Worm (Caenorhabditis elegans) whole organism, L4 larva: ENCODE results near the gene mop-25.2.
A peak's percentile ranks its signal among the peaks of the same experiment; 100 is the strongest.

Source experiments
- D1046.2 ChIP-seq: fragments of 200-800 bp; sonication (Bioruptor generic); IDR thresholded peaks from 2 replicates; pipeline ENCODE4 v1.3.6; 2022; ENCODE audit warnings: missing genetic modification characterization, missing compliant biosample characterization
- F10B5.3 ChIP-seq: sonication (generic microtip); optimal IDR thresholded peaks from 2 replicates; lab custom pipeline; 2016; ENCODE audit warnings: mild to moderate bottlenecking, missing genetic modification characterization, missing compliant biosample characterization
- F44E2.7 ChIP-seq: fragments of 200-800 bp; sonication (Bioruptor generic); IDR thresholded peaks from 2 replicates; pipeline ENCODE4 v2.1.2; 2022; ENCODE audit warnings: missing genetic modification characterization, missing compliant biosample characterization
- R02D3.7 ChIP-seq: fragments of 150-350 bp; sonication (generic microtip); optimal IDR thresholded peaks from 3 replicates; lab custom pipeline; 2014; ENCODE audit warnings: missing biosample characterization, missing genetic modification characterization
- T26A8.4 ChIP-seq: fragments of 200-800 bp; sonication (Bioruptor generic); IDR thresholded peaks from 2 replicates; pipeline ENCODE4 v1.3.6; 2022; ENCODE audit warnings: missing genetic modification characterization, missing compliant biosample characterization
- Y105C5A.15 ChIP-seq: fragments of 200-800 bp; sonication (Bioruptor generic); IDR thresholded peaks from 2 replicates; pipeline ENCODE4 v1.3.6; 2022; ENCODE audit warnings: missing genetic modification characterization, missing compliant biosample characterization
- Y48G9A.11 ChIP-seq: fragments of 200-800 bp; sonication (Bioruptor generic); IDR thresholded peaks from 2 replicates; pipeline ENCODE4 v1.3.6; 2022; ENCODE audit warnings: missing genetic modification reagents, missing genetic modification characterization, missing compliant biosample characterization
- Y75B8A.6 ChIP-seq: fragments of 200-800 bp; sonication (Bioruptor generic); IDR thresholded peaks from 2 replicates; pipeline ENCODE4 v1.3.6; 2022; ENCODE audit warnings: missing genetic modification reagents, missing genetic modification characterization, missing compliant biosample characterization
- ZK337.2 ChIP-seq: fragments of 200-800 bp; sonication (Bioruptor generic); IDR thresholded peaks from 2 replicates; pipeline ENCODE4 v1.3.6; 2022; ENCODE audit warnings: missing genetic modification reagents, missing genetic modification characterization, missing compliant biosample characterization
- ZK546.5 ChIP-seq, 2 experiments: sonication (generic microtip); optimal IDR thresholded peaks; 2 replicates each; lab custom pipeline; 2017; ENCODE audit warnings: missing biosample characterization in 2 of 2, missing genetic modification characterization in 2 of 2
- aha-1 ChIP-seq: fragments of 150-350 bp; peaks from one replicate; lab custom pipeline; 2014; ENCODE audit warnings: missing biosample characterization, missing genetic modification characterization
- arid-1 ChIP-seq: fragments of 200-800 bp; sonication (Bioruptor generic); conservative IDR thresholded peaks from 2 replicates; pipeline ENCODE4 v1.3.6; 2022; ENCODE audit warnings: missing genetic modification reagents, missing genetic modification characterization, missing compliant biosample characterization
- attf-4 ChIP-seq: sonication (generic microtip); optimal IDR thresholded peaks from 3 replicates; lab custom pipeline; 2017; ENCODE audit warnings: missing biosample characterization, missing genetic modification characterization
- ceh-32 ChIP-seq: sonication (generic microtip); optimal IDR thresholded peaks from 2 replicates; lab custom pipeline; 2016; ENCODE audit warnings: mild to moderate bottlenecking, missing genetic modification characterization, missing compliant biosample characterization; ENCODE audit not compliant: poor library complexity
- ceh-62 ChIP-seq: sonication (generic microtip); optimal IDR thresholded peaks from 2 replicates; lab custom pipeline; 2017; ENCODE audit warnings: missing biosample characterization, missing genetic modification characterization
- ceh-82 ChIP-seq: sonication (generic microtip); optimal IDR thresholded peaks from 2 replicates; lab custom pipeline; 2017; ENCODE audit warnings: missing biosample characterization, missing genetic modification characterization
- cey-2 ChIP-seq: sonication (generic microtip); optimal IDR thresholded peaks from 3 replicates; lab custom pipeline; 2017; ENCODE audit warnings: missing genetic modification characterization, mild to moderate bottlenecking, missing compliant biosample characterization, antibody characterized with exemption, borderline replicate concordance; ENCODE audit not compliant: insufficient read depth
- ctbp-1 ChIP-seq: fragments of 200-800 bp; sonication (Bioruptor generic); IDR thresholded peaks from 2 replicates; pipeline ENCODE4 v1.3.6; 2022; ENCODE audit warnings: missing genetic modification reagents, missing genetic modification characterization, missing compliant biosample characterization
- daf-12 ChIP-seq: fragments of 150-350 bp; optimal IDR thresholded peaks from 2 replicates; lab custom pipeline; 2014; ENCODE audit warnings: missing biosample characterization, missing genetic modification reagents, missing genetic modification characterization
- daf-16 ChIP-seq, 3 experiments: sonication (generic microtip); optimal IDR thresholded peaks; 2 replicates each; lab custom pipeline; 2016 to 2017; ENCODE audit warnings: missing genetic modification characterization in 3 of 3, missing genetic modification reagents in 3 of 3, mild to moderate bottlenecking in 2 of 3, missing compliant biosample characterization in 2 of 3, missing biosample characterization in 1 of 3, moderate library complexity in 1 of 3
- dmd-6 ChIP-seq: fragments of 200-800 bp; sonication (Bioruptor generic); IDR thresholded peaks from 2 replicates; pipeline ENCODE4 v1.3.6; 2022; ENCODE audit warnings: missing genetic modification reagents, missing genetic modification characterization, missing compliant biosample characterization
- dmd-9 ChIP-seq: fragments of 200-800 bp; sonication (Bioruptor generic); IDR thresholded peaks from 2 replicates; pipeline ENCODE4 v1.3.6; 2022; ENCODE audit warnings: missing genetic modification reagents, missing genetic modification characterization, missing compliant biosample characterization
- egl-43 ChIP-seq: fragments of 200-800 bp; sonication (Bioruptor generic); IDR thresholded peaks from 2 replicates; pipeline ENCODE4 v1.3.6; 2022; ENCODE audit warnings: missing genetic modification reagents, missing genetic modification characterization, missing compliant biosample characterization
- hlh-30 ChIP-seq: sonication (generic microtip); optimal IDR thresholded peaks from 2 replicates; lab custom pipeline; 2017; ENCODE audit warnings: antibody characterized with exemption, mild to moderate bottlenecking, missing genetic modification characterization, missing compliant biosample characterization; ENCODE audit not compliant: insufficient read depth
- lin-1 ChIP-seq: fragments of 200-800 bp; sonication (Bioruptor generic); IDR thresholded peaks from 2 replicates; pipeline ENCODE4 v1.3.6; 2022; ENCODE audit warnings: missing genetic modification reagents, missing genetic modification characterization, missing compliant biosample characterization
- lin-13 ChIP-seq: fragments of 150-350 bp; optimal IDR thresholded peaks from 2 replicates; lab custom pipeline; 2014; ENCODE audit warnings: missing biosample characterization, missing genetic modification reagents, missing genetic modification characterization
- lin-15B ChIP-seq: fragments of 150-350 bp; sonication (generic microtip); optimal IDR thresholded peaks from 3 replicates; lab custom pipeline; 2014; ENCODE audit warnings: missing biosample characterization, missing genetic modification characterization
- lin-29 ChIP-seq: fragments of 200-800 bp; sonication (Bioruptor generic); IDR thresholded peaks from 2 replicates; pipeline ENCODE4 v1.3.6; 2022; ENCODE audit warnings: missing genetic modification reagents, missing genetic modification characterization, missing compliant biosample characterization
- lin-39 ChIP-seq: fragments of 150-350 bp; optimal IDR thresholded peaks from 2 replicates; lab custom pipeline; 2014; ENCODE audit warnings: missing biosample characterization, missing genetic modification reagents, missing genetic modification characterization
- madf-9 ChIP-seq: fragments of 200-800 bp; sonication (Bioruptor generic); conservative IDR thresholded peaks from 2 replicates; pipeline ENCODE4 v1.3.6; 2022; ENCODE audit warnings: missing genetic modification reagents, missing genetic modification characterization, missing compliant biosample characterization
- mxl-3 ChIP-seq: fragments of 200-800 bp; sonication (Bioruptor generic); optimal IDR thresholded peaks from 2 replicates; lab custom pipeline; 2018; ENCODE audit warnings: mild to moderate bottlenecking, missing genetic modification characterization, missing compliant biosample characterization
- nhr-10 ChIP-seq: fragments of 150-350 bp; optimal IDR thresholded peaks from 2 replicates; lab custom pipeline; 2014; ENCODE audit warnings: missing biosample characterization, missing genetic modification characterization
- nhr-102 ChIP-seq: sonication (generic microtip); optimal IDR thresholded peaks from 2 replicates; lab custom pipeline; 2016; ENCODE audit warnings: mild to moderate bottlenecking, missing genetic modification characterization, moderate library complexity, missing compliant biosample characterization
- nhr-11 ChIP-seq: fragments of 150-350 bp; optimal IDR thresholded peaks from 2 replicates; lab custom pipeline; 2014; ENCODE audit warnings: missing biosample characterization, missing genetic modification characterization
- nhr-111 ChIP-seq: fragments of 200-800 bp; sonication (Bioruptor generic); optimal IDR thresholded peaks from 2 replicates; lab custom pipeline; 2018; ENCODE audit warnings: mild to moderate bottlenecking, missing genetic modification characterization, missing compliant biosample characterization
- nhr-28 ChIP-seq: fragments of 150-350 bp; optimal IDR thresholded peaks from 2 replicates; lab custom pipeline; 2014; ENCODE audit warnings: missing biosample characterization, missing genetic modification characterization
- nhr-48 ChIP-seq: sonication (generic microtip); optimal IDR thresholded peaks from 2 replicates; lab custom pipeline; 2016; ENCODE audit warnings: mild to moderate bottlenecking, missing genetic modification characterization, missing compliant biosample characterization
- pha-4 ChIP-seq, 2 experiments: fragments of 150-350 bp in 1 of 2; fragments of 200-800 bp in 1 of 2; sonication (Bioruptor generic) in 1 of 2; IDR thresholded peaks in 1 of 2; optimal IDR thresholded peaks in 1 of 2; 2 replicates each; pipeline versions ENCODE4 v1.3.6 to Lab custom; 2014 to 2022; ENCODE audit warnings: missing genetic modification characterization in 2 of 2, missing genetic modification reagents in 2 of 2, missing biosample characterization in 1 of 2, missing compliant biosample characterization in 1 of 2
- php-3 ChIP-seq: fragments of 200-800 bp; sonication (Bioruptor generic); IDR thresholded peaks from 2 replicates; pipeline ENCODE4 v1.3.6; 2022; ENCODE audit warnings: missing genetic modification reagents, missing genetic modification characterization, missing compliant biosample characterization
- pqm-1 ChIP-seq: sonication (generic microtip); optimal IDR thresholded peaks from 2 replicates; lab custom pipeline; 2017; ENCODE audit warnings: missing biosample characterization, missing genetic modification characterization
- set-16 ChIP-seq: fragments of 200-800 bp; sonication (Bioruptor generic); IDR thresholded peaks from 2 replicates; pipeline ENCODE4 v1.3.6; 2022; ENCODE audit warnings: missing genetic modification reagents, missing genetic modification characterization, missing compliant biosample characterization
- spr-3 ChIP-seq: fragments of 200-800 bp; sonication (Bioruptor generic); optimal IDR thresholded peaks from 2 replicates; lab custom pipeline; 2018; ENCODE audit warnings: mild to moderate bottlenecking, missing genetic modification characterization, missing compliant biosample characterization
- tag-97 ChIP-seq: fragments of 200-800 bp; sonication (Bioruptor generic); IDR thresholded peaks from 2 replicates; pipeline ENCODE4 v1.3.6; 2022; ENCODE audit warnings: missing genetic modification characterization, missing compliant biosample characterization
- unc-130 ChIP-seq: sonication (generic microtip); optimal IDR thresholded peaks from 2 replicates; lab custom pipeline; 2016; ENCODE audit warnings: missing genetic modification reagents, missing genetic modification characterization, missing compliant biosample characterization
- zag-1 ChIP-seq: fragments of 150-350 bp; optimal IDR thresholded peaks from 2 replicates; lab custom pipeline; 2014; ENCODE audit warnings: missing biosample characterization, missing genetic modification characterization
- zfp-3 ChIP-seq: fragments of 200-800 bp; sonication (Bioruptor generic); conservative IDR thresholded peaks from 2 replicates; pipeline ENCODE4 v1.3.6; 2022; ENCODE audit warnings: missing genetic modification reagents, missing genetic modification characterization, missing compliant biosample characterization
- zip-2 ChIP-seq: fragments of 150-350 bp; optimal IDR thresholded peaks from 2 replicates; lab custom pipeline; 2014; ENCODE audit warnings: missing biosample characterization, missing genetic modification characterization
- ztf-11 ChIP-seq: fragments of 150-350 bp; optimal IDR thresholded peaks from 2 replicates; lab custom pipeline; 2014; ENCODE audit warnings: missing biosample characterization, missing genetic modification characterization

mop-25.2 gene

DNA sequence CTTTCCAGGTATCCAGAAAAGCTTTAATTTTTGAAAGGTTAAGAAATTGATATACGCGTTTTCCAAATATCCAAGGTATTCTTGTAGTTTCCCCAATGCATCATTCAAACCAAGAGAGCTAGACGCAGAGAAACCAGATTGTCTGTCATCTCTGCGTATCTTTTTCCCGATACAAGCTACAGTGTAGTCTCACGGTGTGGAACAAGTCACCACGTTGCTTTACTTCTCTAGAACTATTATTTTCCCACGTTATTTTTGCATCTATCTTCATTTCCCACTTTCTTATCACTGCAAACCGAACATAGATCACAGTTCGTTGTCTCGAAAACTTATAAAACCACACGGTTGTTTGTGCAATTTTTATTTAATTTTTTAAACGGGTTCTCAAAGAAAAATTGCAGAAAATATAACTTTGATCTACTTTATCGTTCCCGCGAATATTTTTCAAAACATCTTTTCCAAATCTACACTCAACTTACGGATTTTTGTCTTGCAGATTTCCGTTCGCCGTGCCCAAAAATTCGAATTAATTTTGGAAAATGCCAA lies 47.2 kb downstream of the mop-25.2 start, which contains the start of gene gstk-1 (continued):
- TF ChIP-seq ZK546.5 (tag; optimal IDR thresholded peaks at IDR 0.05; lab: Kevin White, UChicago) = no peak
- no peak for TF ChIP-seq D1046.2 (GFP tag; lab: Robert Waterston, UW)
- TF ChIP-seq lin-15B (tag; lab: Kevin White, UChicago) = no peak
- no peak for TF ChIP-seq ztf-11
- TF ChIP-seq Y48G9A.11 (GFP tag; lab: Robert Waterston, UW) = no peak
- no peak for TF ChIP-seq ceh-62 (tag; lab: Kevin White, UChicago)
- TF ChIP-seq nhr-10 (tag; lab: Kevin White, UChicago) = no peak
- no peak for TF ChIP-seq ZK337.2 (GFP tag; lab: Robert Waterston, UW)
- TF ChIP-seq daf-16 (GFP tag; optimal IDR thresholded peaks at IDR 0.05; lab: Kevin White, UChicago) = no peak
- TF ChIP-seq daf-16 (tag; optimal IDR thresholded peaks at IDR 0.05; lab: Kevin White, UChicago) = peak; percentile 65
- TF ChIP-seq nhr-111 (GFP tag; lab: Kevin White, UChicago) = no peak
- TF ChIP-seq Y75B8A.6 (GFP tag; lab: Robert Waterston, UW) = no peak
- no peak for TF ChIP-seq zip-2 (tag; lab: Kevin White, UChicago)
- TF ChIP-seq ceh-32 (tag; lab: Kevin White, UChicago) = no peak
- no peak for TF ChIP-seq dmd-9 (GFP tag; lab: Robert Waterston, UW)
- no peak for TF ChIP-seq arid-1 (GFP tag; lab: Robert Waterston, UW)
- TF ChIP-seq ctbp-1 (GFP tag; lab: Robert Waterston, UW) = no peak
- no peak for TF ChIP-seq Y105C5A.15
- no peak for TF ChIP-seq lin-1
- no peak for TF ChIP-seq lin-29 (GFP tag; lab: Robert Waterston, UW)
- no peak for TF ChIP-seq daf-12
- TF ChIP-seq, all 104 proteins: peak for 18

DNA sequence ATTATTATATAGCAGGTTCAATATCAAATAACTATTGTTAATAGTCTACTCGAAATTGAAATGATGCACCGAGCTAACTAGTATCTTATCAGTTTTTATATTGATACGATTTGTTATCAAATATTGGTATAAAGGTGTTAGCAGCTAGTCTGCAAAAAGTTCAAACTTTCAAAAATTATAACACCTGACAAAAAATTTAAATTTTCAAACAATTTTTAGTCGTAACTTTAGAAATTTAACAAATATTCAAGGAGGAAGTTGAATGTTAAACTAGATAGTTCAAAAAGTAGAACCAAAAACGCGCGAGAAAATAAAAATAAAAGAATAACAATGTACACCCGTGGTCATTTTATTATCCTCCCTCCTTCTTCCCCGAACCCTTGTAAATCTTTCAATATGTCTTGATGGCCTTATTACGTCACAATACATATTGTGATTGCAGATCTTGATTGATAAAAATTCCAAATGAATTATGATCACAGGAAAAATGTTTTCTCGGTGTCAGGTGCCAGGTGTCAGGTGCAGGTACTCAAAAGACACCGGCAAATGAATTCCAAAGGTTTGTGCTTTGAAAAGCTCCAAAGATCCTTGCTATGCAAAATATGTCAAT lies 47.9 kb downstream of the mop-25.2 start, which contains the start of gene ZK1307.1:
ZK1307.1 (minus strand) TSS at position 51 of the 610 bp plus-strand sequence.
- TF ChIP-seq spr-3 (GFP tag; lab: Kevin White, UChicago) = no peak
- no peak for TF ChIP-seq nhr-102
- TF ChIP-seq lin-13 = no peak
- no peak for TF ChIP-seq madf-9 (GFP tag; lab: Robert Waterston, UW)
- no peak for TF ChIP-seq zfp-3
- TF ChIP-seq Y48G9A.11 (GFP tag; lab: Robert Waterston, UW) = no peak
- TF ChIP-seq nhr-48 = no peak
- TF ChIP-seq zag-1 (tag; lab: Kevin White, UChicago) = no peak
- peak; percentile 47 for TF ChIP-seq pqm-1 (tag; lab: Kevin White, UChicago)
- TF ChIP-seq dmd-6 = no peak
- TF ChIP-seq attf-4 (tag; lab: Kevin White, UChicago) = no peak
- TF ChIP-seq T26A8.4 (GFP tag; lab: Robert Waterston, UW) = no peak
- TF ChIP-seq unc-130 (GFP tag; lab: Kevin White, UChicago) = no peak
- TF ChIP-seq tag-97 (GFP tag; lab: Robert Waterston, UW) = no peak
- no peak for TF ChIP-seq ZK337.2 (GFP tag; lab: Robert Waterston, UW)
- TF ChIP-seq nhr-11 (tag; lab: Kevin White, UChicago) = no peak
- TF ChIP-seq pha-4 (GFP tag; IDR thresholded peaks at IDR 0.05; lab: Robert Waterston, UW) = no peak
- TF ChIP-seq pha-4 (tag; optimal IDR thresholded peaks at IDR 0.05; lab: Kevin White, UChicago) = no peak
- no peak for TF ChIP-seq ceh-82 (tag; lab: Kevin White, UChicago)
- TF ChIP-seq aha-1 = no peak
- TF ChIP-seq cey-2 (tag; lab: Kevin White, UChicago) = no peak
- TF ChIP-seq F44E2.7 (GFP tag; lab: Robert Waterston, UW) = no peak
- no peak for TF ChIP-seq egl-43
- no peak for TF ChIP-seq daf-16 (GFP tag; optimal IDR thresholded peaks at IDR 0.05; lab: Kevin White, UChicago)
- no peak for TF ChIP-seq daf-16 (tag; optimal IDR thresholded peaks at IDR 0.05; lab: Kevin White, UChicago)
- no peak for TF ChIP-seq R02D3.7 (tag; lab: Kevin White, UChicago)
- TF ChIP-seq ctbp-1 (GFP tag; lab: Robert Waterston, UW) = no peak
- TF ChIP-seq php-3 (GFP tag; lab: Robert Waterston, UW) = peak; percentile 69
- TF ChIP-seq hlh-30 (tag; lab: Kevin White, UChicago) = peak; percentile 56
- peak; percentile 27 for TF ChIP-seq nhr-28 (tag; lab: Kevin White, UChicago)
- TF ChIP-seq set-16 (GFP tag; lab: Robert Waterston, UW) = no peak
- TF ChIP-seq lin-39 (tag; lab: Kevin White, UChicago) = no peak
- no peak for TF ChIP-seq mxl-3 (GFP tag; lab: Kevin White, UChicago)
- TF ChIP-seq F10B5.3 (tag; lab: Kevin White, UChicago) = no peak
- no peak for TF ChIP-seq Y105C5A.15
